Fruit fly (Drosophila melanogaster) whole organism, pupa: ENCODE results near the gene Mettl5.

Source experiments
- CG10348 ChIP-seq: fragments of 200-800 bp; sonication (Bioruptor generic); IDR thresholded peaks from 2 replicates; pipeline ENCODE4 v1.3.6; 2022; ENCODE audit warnings: missing biosample characterization, missing genetic modification characterization
- CG12605 ChIP-seq: fragments of 200-800 bp; sonication (Bioruptor generic); IDR thresholded peaks from 2 replicates; pipeline ENCODE4 v1.3.6; 2022; ENCODE audit warnings: missing biosample characterization, missing genetic modification characterization
- CG13204 ChIP-seq: fragments of 200-800 bp; sonication (Bioruptor generic); optimal IDR thresholded peaks from 2 replicates; lab custom pipeline; 2018; ENCODE audit warnings: missing biosample characterization, mild to moderate bottlenecking, missing genetic modification characterization, moderate library complexity
- CG14655 ChIP-seq: fragments of 200-800 bp; sonication (Bioruptor generic); optimal IDR thresholded peaks from 3 replicates; lab custom pipeline; 2017; ENCODE audit warnings: mild to moderate bottlenecking, missing biosample characterization, missing genetic modification reagents, missing genetic modification characterization
- CG15710 ChIP-seq: fragments of 200-800 bp; sonication (Bioruptor generic); optimal IDR thresholded peaks from 2 replicates; lab custom pipeline; 2018; ENCODE audit warnings: missing biosample characterization, mild to moderate bottlenecking, missing genetic modification characterization, moderate library complexity
- CG17806 ChIP-seq: fragments of 200-800 bp; sonication (Bioruptor generic); optimal IDR thresholded peaks from 2 replicates; lab custom pipeline; 2018; ENCODE audit warnings: missing biosample characterization, mild to moderate bottlenecking, missing genetic modification characterization, moderate library complexity
- CG32121 ChIP-seq: fragments of 200-800 bp; sonication (Bioruptor generic); IDR thresholded peaks from 2 replicates; pipeline ENCODE4 v1.3.6; 2022; ENCODE audit warnings: missing biosample characterization, missing genetic modification characterization
- CG34367 ChIP-seq: fragments of 200-800 bp; sonication (Bioruptor generic); optimal IDR thresholded peaks from 2 replicates; lab custom pipeline; 2018; ENCODE audit warnings: missing biosample characterization, mild to moderate bottlenecking, missing genetic modification characterization
- CG4496 ChIP-seq: fragments of 200-800 bp; sonication (Bioruptor generic); IDR thresholded peaks from 3 replicates; pipeline ENCODE4 v1.3.6; 2022; ENCODE audit warnings: missing biosample characterization, missing genetic modification characterization
- CG8159 ChIP-seq: fragments of 200-800 bp; sonication (Bioruptor generic); optimal IDR thresholded peaks from 3 replicates; lab custom pipeline; 2018; ENCODE audit warnings: missing biosample characterization, mild to moderate bottlenecking, missing genetic modification characterization, moderate library complexity
- CG8301 ChIP-seq: fragments of 200-800 bp; sonication (Bioruptor generic); optimal IDR thresholded peaks from 2 replicates; lab custom pipeline; 2018; ENCODE audit warnings: missing biosample characterization, mild to moderate bottlenecking, missing genetic modification characterization
- CG9948 ChIP-seq: fragments of 200-800 bp; sonication (Bioruptor generic); optimal IDR thresholded peaks from 2 replicates; lab custom pipeline; 2018; ENCODE audit warnings: missing biosample characterization, mild to moderate bottlenecking, missing genetic modification characterization, moderate library complexity
- D1 ChIP-seq: fragments of 200-800 bp; sonication (Bioruptor generic); optimal IDR thresholded peaks from 2 replicates; lab custom pipeline; 2018; ENCODE audit warnings: missing biosample characterization, mild to moderate bottlenecking, missing genetic modification characterization, moderate library complexity
- EcR ChIP-seq: fragments of 200-800 bp; sonication (Bioruptor generic); optimal IDR thresholded peaks from 3 replicates; lab custom pipeline; 2019; ENCODE audit warnings: missing biosample characterization, missing genetic modification characterization, mild to moderate bottlenecking, moderate library complexity, missing genetic modification reagents
- Ets98B ChIP-seq: fragments of 200-800 bp; sonication (Bioruptor generic); IDR thresholded peaks from 2 replicates; pipeline ENCODE4 v1.3.6; 2022; ENCODE audit warnings: missing biosample characterization, missing genetic modification characterization
- Pif1A ChIP-seq: fragments of 200-800 bp; sonication (Bioruptor generic); optimal IDR thresholded peaks from 3 replicates; lab custom pipeline; 2016; ENCODE audit warnings: missing biosample characterization, missing genetic modification characterization
- Pif1B ChIP-seq: fragments of 200-800 bp; sonication (Bioruptor generic); optimal IDR thresholded peaks from 3 replicates; lab custom pipeline; 2016; ENCODE audit warnings: missing biosample characterization, missing genetic modification characterization
- Snoo ChIP-seq: fragments of 200-800 bp; sonication (Bioruptor generic); optimal IDR thresholded peaks from 3 replicates; lab custom pipeline; 2017; ENCODE audit warnings: missing biosample characterization, mild to moderate bottlenecking, missing genetic modification characterization, inconsistent platforms
- fd96Ca ChIP-seq: fragments of 200-800 bp; sonication (Bioruptor generic); IDR thresholded peaks from 3 replicates; pipeline ENCODE4 v1.3.6; 2022; ENCODE audit warnings: missing biosample characterization, missing genetic modification characterization
- gl ChIP-seq: fragments of 200-800 bp; sonication (Bioruptor generic); optimal IDR thresholded peaks from 2 replicates; lab custom pipeline; 2018; ENCODE audit warnings: missing biosample characterization, mild to moderate bottlenecking, missing genetic modification characterization
- rn ChIP-seq: fragments of 200-800 bp; sonication (Bioruptor generic); IDR thresholded peaks from 2 replicates; pipeline ENCODE4 v1.3.6; 2022; ENCODE audit warnings: missing biosample characterization, missing genetic modification characterization

Mettl5 gene

dm6 chr3L:19293178-19293741 lies 29.7 kb downstream of the Mettl5 start:
- TF ChIP-seq CG12605 (GFP tag; lab: Robert Waterston, UW): 0 out of 2 replicates have a peak, but pooled peaks have one; percentile 22
- TF ChIP-seq EcR: peak; percentile 67
- no peak for TF ChIP-seq Pif1A
- no peak for TF ChIP-seq gl
- TF ChIP-seq fd96Ca (GFP tag; lab: Robert Waterston, UW): peak; percentile 10; the same call in 1 of the 3 replicates

dm6 chr3L:19294235-19294612 lies 30.7 kb downstream of the Mettl5 start, which contains the start of gene fal:
fal (plus strand) TSS chr3L:19294564.
- no peak for TF ChIP-seq CG4496 (GFP tag; lab: Robert Waterston, UW)
- TF ChIP-seq Pif1A: no peak
- TF ChIP-seq gl: no peak
- no peak for TF ChIP-seq CG34367 (tag; lab: Kevin White, UChicago)
- no peak for TF ChIP-seq D1
- TF ChIP-seq CG10348 (GFP tag; lab: Robert Waterston, UW): no peak
- TF ChIP-seq rn (GFP tag; lab: Robert Waterston, UW): no peak
- TF ChIP-seq Pif1B (GFP tag; lab: Kevin White, UChicago): no peak
- TF ChIP-seq CG9948 (tag; lab: Kevin White, UChicago): no peak
- no peak for TF ChIP-seq CG8159 (tag; lab: Kevin White, UChicago)
- no peak for TF ChIP-seq Ets98B
- TF ChIP-seq EcR: no peak
- TF ChIP-seq Snoo: no peak
- no peak for TF ChIP-seq CG17806

- TF ChIP-seq D1 (peak; percentile 36), CG32121 (GFP tag; lab: Robert Waterston, UW) (peak; percentile 55), CG8301 (peak; percentile 55), Pif1B (GFP tag; lab: Kevin White, UChicago) (peak; percentile 32), fd96Ca (GFP tag; lab: Robert Waterston, UW) (no peak; the same call in 2 of the 3 replicates), Pif1A (no peak), CG12605 (GFP tag; lab: Robert Waterston, UW) (no peak; the same call in 1 of the 2 replicates), Ets98B (peak; percentile 33; the same call in 1 of the 2 replicates)
These were observed 31.2 kb downstream of the Mettl5 start for dm6 chr3L:19294613-19295299.

- TF ChIP-seq CG12605 (GFP tag; lab: Robert Waterston, UW): peak; percentile 84
- no peak for TF ChIP-seq EcR
- TF ChIP-seq CG15710: no peak
- peak; percentile 92 for TF ChIP-seq Ets98B
- TF ChIP-seq fd96Ca (GFP tag; lab: Robert Waterston, UW): peak; percentile 81
- peak; percentile 63 for TF ChIP-seq Pif1B (GFP tag; lab: Kevin White, UChicago)
- TF ChIP-seq CG8159 (tag; lab: Kevin White, UChicago): no peak
- TF ChIP-seq Snoo: no peak
- peak; percentile 75 for TF ChIP-seq rn (GFP tag; lab: Robert Waterston, UW)
- no peak for TF ChIP-seq CG34367 (tag; lab: Kevin White, UChicago)
- TF ChIP-seq CG4496 (GFP tag; lab: Robert Waterston, UW): peak; percentile 92
- peak; percentile 76 for TF ChIP-seq CG10348 (GFP tag; lab: Robert Waterston, UW)
- TF ChIP-seq CG8301: peak; percentile 88
- TF ChIP-seq Pif1A: peak; percentile 73
- no peak for TF ChIP-seq CG13204 (GFP tag; lab: Kevin White, UChicago)
- no peak for TF ChIP-seq CG9948 (tag; lab: Kevin White, UChicago)
- no peak for TF ChIP-seq D1
- no peak for TF ChIP-seq gl
- TF ChIP-seq CG14655: peak; percentile 87
- peak; percentile 93 for TF ChIP-seq CG32121 (GFP tag; lab: Robert Waterston, UW)
- no peak for TF ChIP-seq CG17806
These were observed 51.3 kb downstream of the Mettl5 start for dm6 chr3L:19314877-19315276.
